Fruit fly (Drosophila melanogaster): ENCODE data around the gene bel.

The bel gene

DNA sequence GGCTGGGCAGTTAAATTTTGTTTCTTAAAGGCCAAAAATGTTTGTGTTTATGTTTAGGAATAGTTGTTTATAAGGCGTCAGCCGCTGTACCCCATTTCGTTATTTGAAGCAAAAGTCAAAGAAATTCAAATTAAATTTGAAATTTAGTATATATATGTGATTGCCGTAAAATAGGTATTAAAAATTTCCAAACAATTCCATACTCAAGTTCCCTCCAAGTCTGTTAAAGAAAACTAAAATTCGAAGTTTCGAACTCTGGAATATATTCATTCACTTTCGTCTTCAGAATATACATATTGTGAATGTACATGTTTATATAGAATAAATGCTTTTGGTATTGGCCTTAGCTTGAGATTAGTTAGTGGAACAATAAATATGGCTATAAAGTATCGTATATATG is at the start of gene bel:
Gene bel, minus strand, starts transcription at position 101 of the 400 bp plus-strand sequence.
- TF ChIP-seq h (optimal IDR thresholded peaks at IDR 0.05): no peak
- no peak for TF ChIP-seq psq (optimal IDR thresholded peaks at IDR 0.05)
- no peak for TF ChIP-seq Myc (optimal IDR thresholded peaks at IDR 0.05)
- no peak for TF ChIP-seq ttk (optimal IDR thresholded peaks at IDR 0.05)
- TF ChIP-seq insv (optimal IDR thresholded peaks at IDR 0.05): no peak
- TF ChIP-seq Sin3A (optimal IDR thresholded peaks at IDR 0.05): no peak

DNA sequence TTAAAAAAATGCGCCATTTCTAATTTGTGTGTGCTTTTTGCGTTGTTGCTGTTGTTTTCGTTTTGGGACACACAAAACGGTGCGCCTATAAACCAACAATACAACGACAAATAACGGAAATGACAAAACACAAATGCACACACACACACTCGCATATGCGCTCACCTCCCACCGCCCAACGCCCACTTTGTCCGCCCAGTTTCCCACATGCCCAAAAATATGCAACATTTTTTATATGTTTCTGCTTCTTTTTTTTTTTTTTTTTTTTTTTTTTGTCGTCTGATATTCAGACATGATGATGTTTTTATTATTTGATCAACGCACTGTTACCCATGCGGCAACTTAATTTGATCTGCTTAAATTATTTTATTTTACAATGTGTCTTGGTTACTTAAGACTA is 46.6 kb upstream of the bel start:
- TF ChIP-seq Myc (optimal IDR thresholded peaks at IDR 0.05) (no peak), insv (optimal IDR thresholded peaks at IDR 0.05) (no peak), ttk (optimal IDR thresholded peaks at IDR 0.05) (no peak), h (optimal IDR thresholded peaks at IDR 0.05) (no peak), Sin3A (optimal IDR thresholded peaks at IDR 0.05) (no peak), psq (optimal IDR thresholded peaks at IDR 0.05) (no peak)

dm6 chr3R:8705323-8706097 is 44.9 kb upstream of the bel start:
- TF ChIP-seq Myc (optimal IDR thresholded peaks at IDR 0.05): no peak
- TF ChIP-seq insv (optimal IDR thresholded peaks at IDR 0.05): no peak

dm6 chr3R:8704669-8705068 is 44.1 kb upstream of the bel start:
- TF ChIP-seq insv (optimal IDR thresholded peaks at IDR 0.05) (no peak), Sin3A (optimal IDR thresholded peaks at IDR 0.05) (no peak), h (optimal IDR thresholded peaks at IDR 0.05) (no peak), ttk (optimal IDR thresholded peaks at IDR 0.05) (no peak), psq (optimal IDR thresholded peaks at IDR 0.05) (no peak), Myc (optimal IDR thresholded peaks at IDR 0.05) (no peak)

dm6 chr3R:8701197-8701596 is 40.6 kb upstream of the bel start:
- TF ChIP-seq Sin3A (optimal IDR thresholded peaks at IDR 0.05): no peak
- no peak for TF ChIP-seq h (optimal IDR thresholded peaks at IDR 0.05)
- no peak for TF ChIP-seq ttk (optimal IDR thresholded peaks at IDR 0.05)
- TF ChIP-seq Myc (optimal IDR thresholded peaks at IDR 0.05): no peak
- TF ChIP-seq psq (optimal IDR thresholded peaks at IDR 0.05): no peak
- TF ChIP-seq insv (optimal IDR thresholded peaks at IDR 0.05): no peak

DNA sequence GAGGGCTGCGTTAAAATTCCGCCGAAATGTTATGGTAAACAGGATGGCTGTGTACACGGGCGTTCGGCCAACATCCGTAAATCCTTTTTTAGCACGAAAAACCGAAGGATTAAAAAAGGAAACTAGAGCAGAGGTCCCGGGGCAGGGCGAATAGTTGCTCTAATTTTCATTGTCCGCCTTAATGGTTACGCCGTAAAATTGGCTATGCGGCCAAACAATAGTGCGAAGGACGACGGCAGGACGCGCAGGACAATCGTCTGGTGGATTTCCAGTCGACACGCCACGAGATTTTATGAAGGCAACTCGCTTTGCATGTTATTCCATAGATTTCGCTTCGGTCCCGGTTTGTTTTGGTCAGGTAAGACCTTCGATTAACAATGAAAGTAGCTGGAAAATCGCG is 40.1 kb upstream of the bel start:
- TF ChIP-seq Sin3A (optimal IDR thresholded peaks at IDR 0.05) (no peak), h (optimal IDR thresholded peaks at IDR 0.05) (no peak), insv (optimal IDR thresholded peaks at IDR 0.05) (no peak), psq (optimal IDR thresholded peaks at IDR 0.05) (no peak), Myc (optimal IDR thresholded peaks at IDR 0.05) (no peak), ttk (optimal IDR thresholded peaks at IDR 0.05) (no peak)

DNA sequence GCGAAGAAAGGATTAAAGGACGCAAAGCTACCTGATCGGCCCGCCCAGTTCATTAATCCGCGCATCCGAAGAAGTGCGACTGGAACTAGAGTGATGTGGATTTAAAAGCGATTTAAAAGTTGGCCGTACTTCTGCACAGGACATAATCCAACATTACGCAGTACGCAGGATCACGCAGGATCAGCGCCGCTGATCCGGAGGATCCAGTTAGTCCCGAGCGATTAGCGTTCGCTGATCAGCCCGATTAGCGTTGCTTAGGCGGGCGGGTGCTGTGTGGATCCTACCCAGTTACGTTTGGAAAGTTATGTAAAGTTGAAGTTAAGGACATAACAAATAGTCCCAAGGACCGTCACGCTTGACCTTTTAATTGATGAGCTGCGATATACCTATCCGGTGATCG is 38.7 kb upstream of the bel start:
- TF ChIP-seq h (optimal IDR thresholded peaks at IDR 0.05) (no peak), ttk (optimal IDR thresholded peaks at IDR 0.05) (no peak)

DNA sequence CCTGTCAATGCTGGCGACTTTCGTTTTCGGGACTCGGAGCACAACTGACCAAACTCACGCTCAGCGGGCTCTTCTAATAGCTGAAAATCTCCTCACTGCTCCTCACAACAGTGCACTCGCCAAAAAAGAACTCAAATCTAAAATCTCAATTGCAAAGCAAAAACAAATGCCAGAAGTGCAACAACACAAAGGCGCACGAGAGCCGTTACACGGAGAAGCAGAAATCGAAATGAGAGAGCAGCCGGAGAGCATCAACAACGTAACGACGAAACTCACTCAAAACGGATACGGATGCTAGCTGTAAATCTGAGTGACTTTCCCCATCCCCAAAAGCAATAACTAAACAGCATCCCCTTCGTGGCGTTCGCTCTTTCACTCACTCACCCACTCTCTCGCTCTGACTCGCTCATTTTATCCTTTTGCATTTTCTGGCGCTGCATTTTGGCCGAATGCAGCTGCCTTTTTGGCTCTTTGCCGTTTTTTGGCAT is 37.3 kb upstream of the bel start, which contains the start of gene hb:
Gene hb, minus strand, starts transcription at position 51 of the 488 bp plus-strand sequence.
- no peak for TF ChIP-seq h (optimal IDR thresholded peaks at IDR 0.05)
- TF ChIP-seq psq (optimal IDR thresholded peaks at IDR 0.05): no peak
- TF ChIP-seq Sin3A (optimal IDR thresholded peaks at IDR 0.05): no peak
- TF ChIP-seq Myc (optimal IDR thresholded peaks at IDR 0.05): no peak
- no peak for TF ChIP-seq ttk (optimal IDR thresholded peaks at IDR 0.05)
- no peak for TF ChIP-seq insv (optimal IDR thresholded peaks at IDR 0.05)

DNA sequence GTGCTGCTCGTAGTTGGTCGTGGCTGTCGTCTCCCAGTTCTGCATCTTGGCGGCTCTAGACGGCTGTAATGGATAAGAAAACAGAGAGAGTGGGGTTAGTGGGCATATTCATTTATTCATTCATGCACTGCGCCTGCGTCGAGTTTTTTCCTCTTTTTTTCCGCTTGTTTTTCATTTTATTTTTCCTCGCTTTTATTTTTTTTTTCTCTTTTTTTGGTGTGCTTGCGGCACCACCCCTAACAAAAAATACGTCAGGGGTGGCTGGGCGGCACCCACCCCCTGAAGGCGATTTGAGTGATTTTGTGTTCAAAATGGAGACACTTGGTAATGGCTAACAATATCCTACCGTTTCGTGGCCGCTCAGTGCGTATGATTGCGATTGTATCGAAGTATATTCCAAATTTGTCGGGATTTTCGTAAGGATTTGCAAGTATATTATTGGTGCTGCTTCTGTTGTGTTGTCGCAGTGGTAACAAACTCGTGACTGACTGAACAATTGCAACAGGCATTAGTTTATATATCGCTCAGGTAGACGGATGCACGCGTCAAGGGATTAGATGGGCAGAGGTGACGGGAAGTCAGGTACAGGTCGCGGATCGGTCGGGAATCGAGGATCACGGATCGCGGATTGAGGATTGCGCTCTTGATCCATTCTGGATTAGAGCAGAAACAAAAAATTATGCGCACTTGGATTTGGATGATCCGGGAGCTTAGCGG is 33.7 kb upstream of the bel start:
- TF ChIP-seq h (optimal IDR thresholded peaks at IDR 0.05): no peak

- TF ChIP-seq psq (optimal IDR thresholded peaks at IDR 0.05): no peak
- TF ChIP-seq h (optimal IDR thresholded peaks at IDR 0.05): no peak
- TF ChIP-seq Myc (optimal IDR thresholded peaks at IDR 0.05): no peak
- TF ChIP-seq insv (optimal IDR thresholded peaks at IDR 0.05): no peak
- TF ChIP-seq Sin3A (optimal IDR thresholded peaks at IDR 0.05): no peak
- TF ChIP-seq ttk (optimal IDR thresholded peaks at IDR 0.05): no peak
These were observed 25.9 kb upstream of the bel start for dm6 chr3R:8686446-8686845.

dm6 chr3R:8684328-8685177 is 24.0 kb upstream of the bel start, which contains the start of gene CG44227:
Gene CG44227, minus strand, starts transcription at chr3R:8685176.
- TF ChIP-seq insv (optimal IDR thresholded peaks at IDR 0.05): no peak
- no peak for TF ChIP-seq Sin3A (optimal IDR thresholded peaks at IDR 0.05)
- no peak for TF ChIP-seq psq (optimal IDR thresholded peaks at IDR 0.05)
- TF ChIP-seq h (optimal IDR thresholded peaks at IDR 0.05): no peak
- TF ChIP-seq ttk (optimal IDR thresholded peaks at IDR 0.05): no peak
- no peak for TF ChIP-seq Myc (optimal IDR thresholded peaks at IDR 0.05)

dm6 chr3R:8683280-8683679 is 22.7 kb upstream of the bel start:
- TF ChIP-seq psq (optimal IDR thresholded peaks at IDR 0.05): no peak
- no peak for TF ChIP-seq h (optimal IDR thresholded peaks at IDR 0.05)
- TF ChIP-seq Sin3A (optimal IDR thresholded peaks at IDR 0.05): no peak
- TF ChIP-seq ttk (optimal IDR thresholded peaks at IDR 0.05): no peak
- TF ChIP-seq Myc (optimal IDR thresholded peaks at IDR 0.05): no peak
